Fruit fly (Drosophila melanogaster): Measurements from ENCODE around the gene stai.

Gene stai

dm6 chr2L:6088371-6089365 lies 11.5 kb upstream of the stai start (continued):
- TF ChIP-seq CG9876 (GFP tag; optimal IDR thresholded peaks at IDR 0.05) (no peak), Sry-β (GFP tag; optimal IDR thresholded peaks at IDR 0.05) (no peak), NfI (GFP tag; optimal IDR thresholded peaks at IDR 0.05) (peak; percentile 46), Ets97D (GFP tag; optimal IDR thresholded peaks at IDR 0.05) (no peak), B-H2 (GFP tag; optimal IDR thresholded peaks at IDR 0.05) (peak; percentile 60), PHDP (tag; optimal IDR thresholded peaks at IDR 0.05) (peak; percentile 50), CG15073 (GFP tag; optimal IDR thresholded peaks at IDR 0.05) (no peak), CG4854 (GFP tag; optimal IDR thresholded peaks at IDR 0.05) (no peak), gcm2 (GFP tag; optimal IDR thresholded peaks at IDR 0.05) (no peak), Ptx1 (GFP tag; IDR thresholded peaks at IDR 0.05) (no peak), CG7987 (GFP tag; optimal IDR thresholded peaks at IDR 0.05) (peak; percentile 95), CG7745 (tag; optimal IDR thresholded peaks at IDR 0.05) (peak; percentile 52), Sry-δ (GFP tag; optimal IDR thresholded peaks at IDR 0.05) (no peak), CG7556 (GFP tag; optimal IDR thresholded peaks at IDR 0.05) (peak; percentile 68), Adf1 (GFP tag; IDR thresholded peaks at IDR 0.05) (peak; percentile 99), run (tag; optimal IDR thresholded peaks at IDR 0.05) (peak; percentile 71), Fer3 (tag; optimal IDR thresholded peaks at IDR 0.05) (no peak), CG12744 (GFP tag; optimal IDR thresholded peaks at IDR 0.05) (no peak), tgo (GFP tag; IDR thresholded peaks at IDR 0.05) (no peak), CG11695 (GFP tag; IDR thresholded peaks at IDR 0.05) (peak; percentile 53; the same call in 1 of the 3 replicates), row (GFP tag; IDR thresholded peaks at IDR 0.05) (peak; percentile 14; the same call in 2 of the 3 replicates), ab (GFP tag; optimal IDR thresholded peaks at IDR 0.05) (peak; percentile 73), so (GFP tag; IDR thresholded peaks at IDR 0.05) (peak; percentile 52; the same call in 2 of the 3 replicates), CG10147 (GFP tag; optimal IDR thresholded peaks at IDR 0.05) (no peak), sug (tag; optimal IDR thresholded peaks at IDR 0.05) (peak; percentile 79), CG17186 (GFP tag; optimal IDR thresholded peaks at IDR 0.05) (no peak), HLH4C (GFP tag; IDR thresholded peaks at IDR 0.05; ENCODE audit: partially characterized antibody) (peak; percentile 44; the same call in 1 of the 3 replicates), CG34422 (GFP tag; IDR thresholded peaks at IDR 0.05) (peak; percentile 80; the same call in 2 of the 3 replicates), bbx (GFP tag; IDR thresholded peaks at IDR 0.05; ENCODE audit: partially characterized antibody) (peak; percentile 71), zen (tag; optimal IDR thresholded peaks at IDR 0.05) (peak; percentile 67), Opbp (GFP tag; IDR thresholded peaks at IDR 0.05; ENCODE audit: partially characterized antibody) (peak; percentile 82), BEAF-32 (GFP tag; optimal IDR thresholded peaks at IDR 0.05) (no peak), fd102C (GFP tag; optimal IDR thresholded peaks at IDR 0.05) (peak; percentile 29), Dll (GFP tag; IDR thresholded peaks at IDR 0.05; ENCODE audit: partially characterized antibody) (peak; percentile 36; the same call in 1 of the 4 replicates), repo (GFP tag; optimal IDR thresholded peaks at IDR 0.05) (peak; percentile 40), MBD-R2 (GFP tag; IDR thresholded peaks at IDR 0.05) (no peak), stwl (tag; optimal IDR thresholded peaks at IDR 0.05) (peak; percentile 92), caup (GFP tag; optimal IDR thresholded peaks at IDR 0.05; ENCODE audit: severe bottlenecking) (peak; percentile 35), hbn (GFP tag; IDR thresholded peaks at IDR 0.05; ENCODE audit: partially characterized antibody) (peak; percentile 42), Max (GFP tag; optimal IDR thresholded peaks at IDR 0.05) (peak; percentile 81), btn (GFP tag; optimal IDR thresholded peaks at IDR 0.05) (no peak), Pdp1 (GFP tag; optimal IDR thresholded peaks at IDR 0.05) (peak in 1 of 2 experiments; percentile 64), ewg (GFP tag; optimal IDR thresholded peaks at IDR 0.05) (peak; percentile 63), CG12391 (tag; optimal IDR thresholded peaks at IDR 0.05) (peak; percentile 35), dmrt11E (tag; optimal IDR thresholded peaks at IDR 0.05) (no peak), CG6175 (GFP tag; IDR thresholded peaks at IDR 0.05) (peak; percentile 72; the same call in 1 of the 3 replicates), zfh1 (GFP tag; IDR thresholded peaks at IDR 0.05) (no peak)

All from whole organism, embryonic.